Worm (Caenorhabditis elegans) whole organism, L4/young adult: ENCODE data around the gene B0303.11.

Experiments used
- W03F9.2 ChIP-seq: fragments of 150-350 bp; optimal IDR thresholded peaks from 2 replicates; lab custom pipeline; 2014; ENCODE audit warnings: missing biosample characterization, missing genetic modification characterization
- dao-5 ChIP-seq: sonication (generic microtip); optimal IDR thresholded peaks from 2 replicates; lab custom pipeline; 2016; ENCODE audit warnings: missing genotype, missing genetic modification characterization, moderate library complexity, missing compliant biosample characterization
- him-1 ChIP-seq: sonication (generic microtip); optimal IDR thresholded peaks from 2 replicates; lab custom pipeline; 2016; ENCODE audit warnings: missing genotype, missing genetic modification reagents, missing genetic modification characterization, missing compliant biosample characterization

- no peak for TF ChIP-seq him-1 (tag; lab: Kevin White, UChicago)
- no peak for TF ChIP-seq dao-5 (tag; lab: Kevin White, UChicago)
- peak; percentile 22 for TF ChIP-seq W03F9.2 (tag; lab: Kevin White, UChicago)
These were observed 20.6 kb downstream of the B0303.11 start, which contains the start of gene B0303.4 for ce11 chrIII:8689655-8690054.
